Worm (Caenorhabditis elegans) whole organism, L4/young adult: ENCODE data around the gene F46C5.7.

ENCODE experiments used
- W03F9.2 ChIP-seq: fragments of 150-350 bp; optimal IDR thresholded peaks from 2 replicates; lab custom pipeline; 2014; ENCODE audit warnings: missing biosample characterization, missing genetic modification characterization
- dao-5 ChIP-seq: sonication (generic microtip); optimal IDR thresholded peaks from 2 replicates; lab custom pipeline; 2016; ENCODE audit warnings: missing genotype, missing genetic modification characterization, moderate library complexity, missing compliant biosample characterization
- him-1 ChIP-seq: sonication (generic microtip); optimal IDR thresholded peaks from 2 replicates; lab custom pipeline; 2016; ENCODE audit warnings: missing genotype, missing genetic modification reagents, missing genetic modification characterization, missing compliant biosample characterization

The F46C5.7 gene

ce11 chrII:8878528-8878927 is 39.4 kb downstream of the F46C5.7 start:
- no peak for TF ChIP-seq him-1 (tag; lab: Kevin White, UChicago)
- no peak for TF ChIP-seq dao-5
- TF ChIP-seq W03F9.2 (tag; lab: Kevin White, UChicago) = no peak

- TF ChIP-seq dao-5 (no peak), him-1 (tag; lab: Kevin White, UChicago) (no peak)
Observed at ce11 chrII:8883559-8883958, 44.4 kb downstream of the F46C5.7 start, which contains the start of gene rha-1. rha-1 (minus strand) TSS chrII:8883659.

- TF ChIP-seq dao-5 (no peak), W03F9.2 (tag; lab: Kevin White, UChicago) (peak; percentile 28)
Observed at ce11 chrII:8884262-8884949, 45.3 kb downstream of the F46C5.7 start, which contains the start of the genes T07D4.5 and ddx-19. T07D4.5 (minus strand) TSS chrII:8884332. ddx-19 (plus strand) TSS chrII:8884899.

ce11 chrII:8889589-8889988 is 50.5 kb downstream of the F46C5.7 start:
- TF ChIP-seq dao-5 (no peak), him-1 (tag; lab: Kevin White, UChicago) (no peak), W03F9.2 (tag; lab: Kevin White, UChicago) (no peak)
